Worm (Caenorhabditis elegans) whole organism, L4 larva: ENCODE measurements around the gene T21E8.5.

Source experiments
- F10B5.3 ChIP-seq: sonication (generic microtip); optimal IDR thresholded peaks from 2 replicates; lab custom pipeline; 2016; ENCODE audit warnings: mild to moderate bottlenecking, missing genetic modification characterization, missing compliant biosample characterization
- F26F4.8 ChIP-seq: fragments of 200-800 bp; sonication (Bioruptor generic); conservative IDR thresholded peaks from 2 replicates; pipeline ENCODE4 v1.3.6; 2022; ENCODE audit warnings: missing genetic modification characterization, missing compliant biosample characterization
- F37D6.2 ChIP-seq: sonication (generic microtip); optimal IDR thresholded peaks from 2 replicates; lab custom pipeline; 2016; ENCODE audit warnings: mild to moderate bottlenecking, missing genetic modification characterization, missing compliant biosample characterization
- F49E8.2 ChIP-seq: sonication (generic microtip); optimal IDR thresholded peaks from 2 replicates; lab custom pipeline; 2016; ENCODE audit warnings: missing compliant biosample characterization, mild to moderate bottlenecking, missing genetic modification characterization, borderline replicate concordance
- ZK546.5 ChIP-seq, 2 experiments: sonication (generic microtip); optimal IDR thresholded peaks; 2 replicates each; lab custom pipeline; 2017; ENCODE audit warnings: missing biosample characterization in 2 of 2, missing genetic modification characterization in 2 of 2
- aha-1 ChIP-seq: fragments of 150-350 bp; peaks from one replicate; lab custom pipeline; 2014; ENCODE audit warnings: missing biosample characterization, missing genetic modification characterization
- ceh-20 ChIP-seq: fragments of 200-800 bp; sonication (Bioruptor generic); IDR thresholded peaks from 2 replicates; pipeline ENCODE4 v1.3.6; 2022; ENCODE audit warnings: missing genetic modification reagents, missing genetic modification characterization, missing compliant biosample characterization
- ceh-44 ChIP-seq: fragments of 200-800 bp; sonication (Bioruptor generic); IDR thresholded peaks from 2 replicates; pipeline ENCODE4 v1.3.6; 2022; ENCODE audit warnings: missing genetic modification reagents, missing genetic modification characterization, missing compliant biosample characterization
- ceh-82 ChIP-seq: sonication (generic microtip); optimal IDR thresholded peaks from 2 replicates; lab custom pipeline; 2017; ENCODE audit warnings: missing biosample characterization, missing genetic modification characterization
- ces-1 ChIP-seq: fragments of 150-350 bp; sonication (generic microtip); optimal IDR thresholded peaks from 4 replicates; lab custom pipeline; 2014; ENCODE audit warnings: missing biosample characterization, missing genetic modification reagents, missing genetic modification characterization
- ctbp-1 ChIP-seq: fragments of 200-800 bp; sonication (Bioruptor generic); IDR thresholded peaks from 2 replicates; pipeline ENCODE4 v1.3.6; 2022; ENCODE audit warnings: missing genetic modification reagents, missing genetic modification characterization, missing compliant biosample characterization
- daf-8 ChIP-seq: fragments of 200-800 bp; sonication (Bioruptor generic); IDR thresholded peaks from 2 replicates; pipeline ENCODE4 v1.3.6; 2022; ENCODE audit warnings: missing genetic modification characterization, missing compliant biosample characterization
- dmd-6 ChIP-seq: fragments of 200-800 bp; sonication (Bioruptor generic); IDR thresholded peaks from 2 replicates; pipeline ENCODE4 v1.3.6; 2022; ENCODE audit warnings: missing genetic modification reagents, missing genetic modification characterization, missing compliant biosample characterization
- dmd-8 ChIP-seq: fragments of 200-800 bp; sonication (Bioruptor generic); IDR thresholded peaks from 2 replicates; pipeline ENCODE4 v1.3.6; 2022; ENCODE audit warnings: missing genetic modification characterization, missing compliant biosample characterization
- dmd-9 ChIP-seq: fragments of 200-800 bp; sonication (Bioruptor generic); IDR thresholded peaks from 2 replicates; pipeline ENCODE4 v1.3.6; 2022; ENCODE audit warnings: missing genetic modification reagents, missing genetic modification characterization, missing compliant biosample characterization
- dpl-1 ChIP-seq: fragments of 150-350 bp; optimal IDR thresholded peaks from 2 replicates; lab custom pipeline; 2014; ENCODE audit warnings: missing biosample characterization, missing genetic modification reagents, missing genetic modification characterization
- dve-1 ChIP-seq: sonication (generic microtip); optimal IDR thresholded peaks from 2 replicates; lab custom pipeline; 2017; ENCODE audit warnings: antibody characterized with exemption, mild to moderate bottlenecking, missing genetic modification characterization, missing compliant biosample characterization; ENCODE audit not compliant: insufficient read depth
- egl-27 ChIP-seq: sonication (generic microtip); optimal IDR thresholded peaks from 3 replicates; lab custom pipeline; 2017; ENCODE audit warnings: missing biosample characterization, missing genetic modification reagents, missing genetic modification characterization
- fkh-10 ChIP-seq: fragments of 150-350 bp; optimal IDR thresholded peaks from 2 replicates; lab custom pipeline; 2014; ENCODE audit warnings: missing biosample characterization, missing genetic modification reagents, missing genetic modification characterization
- hlh-11 ChIP-seq: fragments of 200-800 bp; sonication (Bioruptor generic); optimal IDR thresholded peaks from 2 replicates; lab custom pipeline; 2018; ENCODE audit warnings: mild to moderate bottlenecking, missing genetic modification characterization, missing compliant biosample characterization
- hmg-1.1 ChIP-seq: fragments of 200-800 bp; sonication (Bioruptor generic); IDR thresholded peaks from 2 replicates; pipeline ENCODE4 v1.3.6; 2022; ENCODE audit warnings: missing genetic modification reagents, missing genetic modification characterization, missing compliant biosample characterization
- jun-1 ChIP-seq: fragments of 150-350 bp; optimal IDR thresholded peaks from 2 replicates; lab custom pipeline; 2014; ENCODE audit warnings: missing biosample characterization, missing genetic modification reagents, missing genetic modification characterization
- lin-15B ChIP-seq: fragments of 150-350 bp; sonication (generic microtip); optimal IDR thresholded peaks from 3 replicates; lab custom pipeline; 2014; ENCODE audit warnings: missing biosample characterization, missing genetic modification characterization
- lin-39 ChIP-seq: fragments of 150-350 bp; optimal IDR thresholded peaks from 2 replicates; lab custom pipeline; 2014; ENCODE audit warnings: missing biosample characterization, missing genetic modification reagents, missing genetic modification characterization
- lsy-2 ChIP-seq, 2 experiments: fragments of 150-350 bp in 1 of 2; sonication (generic microtip) in 1 of 2; optimal IDR thresholded peaks; 2 replicates each; lab custom pipeline; 2014 to 2017; ENCODE audit warnings: missing biosample characterization in 2 of 2, missing genetic modification characterization in 2 of 2
- madf-9 ChIP-seq: fragments of 200-800 bp; sonication (Bioruptor generic); conservative IDR thresholded peaks from 2 replicates; pipeline ENCODE4 v1.3.6; 2022; ENCODE audit warnings: missing genetic modification reagents, missing genetic modification characterization, missing compliant biosample characterization
- mdl-1 ChIP-seq, 2 experiments: fragments of 150-350 bp in 1 of 2; sonication (generic microtip) in 1 of 2; optimal IDR thresholded peaks; 2 replicates each; lab custom pipeline; 2014 to 2017; ENCODE audit warnings: missing biosample characterization in 2 of 2, missing genetic modification characterization in 2 of 2
- mes-2 ChIP-seq: sonication (generic microtip); optimal IDR thresholded peaks from 2 replicates; lab custom pipeline; 2016; ENCODE audit warnings: missing genotype, mild to moderate bottlenecking, missing genetic modification characterization, missing compliant biosample characterization; ENCODE audit not compliant: poor library complexity, severe bottlenecking
- mxl-3 ChIP-seq: fragments of 200-800 bp; sonication (Bioruptor generic); optimal IDR thresholded peaks from 2 replicates; lab custom pipeline; 2018; ENCODE audit warnings: mild to moderate bottlenecking, missing genetic modification characterization, missing compliant biosample characterization
- nhr-11 ChIP-seq: fragments of 150-350 bp; optimal IDR thresholded peaks from 2 replicates; lab custom pipeline; 2014; ENCODE audit warnings: missing biosample characterization, missing genetic modification characterization
- nhr-25 ChIP-seq: sonication (generic microtip); optimal IDR thresholded peaks from 2 replicates; lab custom pipeline; 2017; ENCODE audit warnings: missing genetic modification characterization, mild to moderate bottlenecking, missing compliant biosample characterization, antibody characterized with exemption, moderate library complexity, borderline replicate concordance; ENCODE audit not compliant: insufficient read depth
- nhr-28 ChIP-seq: fragments of 150-350 bp; optimal IDR thresholded peaks from 2 replicates; lab custom pipeline; 2014; ENCODE audit warnings: missing biosample characterization, missing genetic modification characterization
- nhr-42 ChIP-seq: fragments of 200-800 bp; sonication (Bioruptor generic); IDR thresholded peaks from 2 replicates; pipeline ENCODE4 v1.3.6; 2022; ENCODE audit warnings: missing genetic modification characterization, missing compliant biosample characterization
- nhr-48 ChIP-seq: sonication (generic microtip); optimal IDR thresholded peaks from 2 replicates; lab custom pipeline; 2016; ENCODE audit warnings: mild to moderate bottlenecking, missing genetic modification characterization, missing compliant biosample characterization
- nhr-6 ChIP-seq: fragments of 150-350 bp; optimal IDR thresholded peaks from 2 replicates; lab custom pipeline; 2014; ENCODE audit warnings: missing biosample characterization, missing genetic modification characterization
- nhr-77 ChIP-seq: fragments of 150-350 bp; optimal IDR thresholded peaks from 2 replicates; lab custom pipeline; 2014; ENCODE audit warnings: missing biosample characterization, missing genetic modification characterization
- pha-4 ChIP-seq, 2 experiments: fragments of 150-350 bp in 1 of 2; fragments of 200-800 bp in 1 of 2; sonication (Bioruptor generic) in 1 of 2; IDR thresholded peaks in 1 of 2; optimal IDR thresholded peaks in 1 of 2; 2 replicates each; pipeline versions ENCODE4 v1.3.6 to Lab custom; 2014 to 2022; ENCODE audit warnings: missing genetic modification characterization in 2 of 2, missing genetic modification reagents in 2 of 2, missing biosample characterization in 1 of 2, missing compliant biosample characterization in 1 of 2
- php-3 ChIP-seq: fragments of 200-800 bp; sonication (Bioruptor generic); IDR thresholded peaks from 2 replicates; pipeline ENCODE4 v1.3.6; 2022; ENCODE audit warnings: missing genetic modification reagents, missing genetic modification characterization, missing compliant biosample characterization
- rbr-2 ChIP-seq: sonication (generic microtip); optimal IDR thresholded peaks from 2 replicates; lab custom pipeline; 2016; ENCODE audit warnings: missing genotype, missing genetic modification characterization, missing compliant biosample characterization
- saeg-2 ChIP-seq: fragments of 200-800 bp; sonication (Bioruptor generic); IDR thresholded peaks from 2 replicates; pipeline ENCODE4 v1.3.6; 2022; ENCODE audit warnings: missing genetic modification reagents, missing genetic modification characterization, missing compliant biosample characterization
- snpc-1.2 ChIP-seq: fragments of 200-800 bp; sonication (Bioruptor generic); IDR thresholded peaks from 2 replicates; pipeline ENCODE4 v1.3.6; 2022; ENCODE audit warnings: missing genetic modification reagents, missing genetic modification characterization, missing compliant biosample characterization
- unc-130 ChIP-seq: sonication (generic microtip); optimal IDR thresholded peaks from 2 replicates; lab custom pipeline; 2016; ENCODE audit warnings: missing genetic modification reagents, missing genetic modification characterization, missing compliant biosample characterization
- unc-39 ChIP-seq: sonication (generic microtip); optimal IDR thresholded peaks from 2 replicates; lab custom pipeline; 2017; ENCODE audit warnings: missing biosample characterization, missing genetic modification characterization
- vab-7 ChIP-seq: fragments of 200-800 bp; sonication (Bioruptor generic); IDR thresholded peaks from 2 replicates; pipeline ENCODE4 v1.3.6; 2022; ENCODE audit warnings: missing genetic modification reagents, missing genetic modification characterization, missing compliant biosample characterization
- zag-1 ChIP-seq: fragments of 150-350 bp; optimal IDR thresholded peaks from 2 replicates; lab custom pipeline; 2014; ENCODE audit warnings: missing biosample characterization, missing genetic modification characterization
- zfp-3 ChIP-seq: fragments of 200-800 bp; sonication (Bioruptor generic); conservative IDR thresholded peaks from 2 replicates; pipeline ENCODE4 v1.3.6; 2022; ENCODE audit warnings: missing genetic modification reagents, missing genetic modification characterization, missing compliant biosample characterization
- ztf-7 ChIP-seq: fragments of 150-350 bp; optimal IDR thresholded peaks from 2 replicates; lab custom pipeline; 2014; ENCODE audit warnings: missing biosample characterization, missing genetic modification characterization

Gene T21E8.5

ce11 chrX:10900079-10900724 is 14.2 kb downstream of the T21E8.5 start, which contains the start of gene suca-1 (continued):
- TF ChIP-seq mdl-1 (tag; optimal IDR thresholded peaks at IDR 0.05; lab: Kevin White, UChicago) (peak in 1 of 2 experiments; percentile 31), vab-7 (GFP tag; lab: Robert Waterston, UW) (no peak), unc-39 (no peak), ZK546.5 (tag; optimal IDR thresholded peaks at IDR 0.05; lab: Kevin White, UChicago) (no peak), F10B5.3 (tag; lab: Kevin White, UChicago) (no peak), ces-1 (GFP tag; lab: Kevin White, UChicago) (no peak), F37D6.2 (no peak), rbr-2 (peak; percentile 62)

ce11 chrX:10900952-10901351 is 15.0 kb downstream of the T21E8.5 start:
- TF ChIP-seq hlh-11 (tag; lab: Kevin White, UChicago) (peak; percentile 80), hmg-1.1 (peak; percentile 69), rbr-2 (peak; percentile 66), nhr-48 (tag; lab: Kevin White, UChicago) (peak; percentile 19), jun-1 (tag; lab: Kevin White, UChicago) (no peak), egl-27 (tag; lab: Kevin White, UChicago) (no peak), pha-4 (GFP tag; IDR thresholded peaks at IDR 0.05; lab: Robert Waterston, UW) (no peak), pha-4 (tag; optimal IDR thresholded peaks at IDR 0.05; lab: Kevin White, UChicago) (no peak), nhr-77 (tag; lab: Kevin White, UChicago) (peak; percentile 49), dmd-6 (peak; percentile 71), lin-15B (tag; lab: Kevin White, UChicago) (no peak), dve-1 (tag; lab: Kevin White, UChicago) (peak; percentile 28), snpc-1.2 (no peak), dpl-1 (GFP tag; lab: Kevin White, UChicago) (peak; percentile 21), F37D6.2 (no peak), F49E8.2 (tag; lab: Kevin White, UChicago) (no peak), dmd-9 (GFP tag; lab: Robert Waterston, UW) (no peak), ceh-44 (no peak), nhr-11 (tag; lab: Kevin White, UChicago) (peak; percentile 87), ceh-20 (GFP tag; lab: Robert Waterston, UW) (no peak), nhr-25 (tag; lab: Kevin White, UChicago) (no peak), mdl-1 (tag; optimal IDR thresholded peaks at IDR 0.05; lab: Kevin White, UChicago) (peak in 1 of 2 experiments; percentile 79), saeg-2 (no peak), F26F4.8 (no peak), madf-9 (GFP tag; lab: Robert Waterston, UW) (0 out of 2 replicates have a peak, but pooled peaks have one; percentile 23), daf-8 (GFP tag; lab: Robert Waterston, UW) (no peak), zfp-3 (no peak), ceh-82 (tag; lab: Kevin White, UChicago) (no peak), unc-130 (GFP tag; lab: Kevin White, UChicago) (no peak), nhr-6 (no peak), ztf-7 (tag; lab: Kevin White, UChicago) (no peak), ctbp-1 (GFP tag; lab: Robert Waterston, UW) (0 out of 2 replicates have a peak, but pooled peaks have one; percentile 38), aha-1 (tag; lab: Kevin White, UChicago) (peak; percentile 99), nhr-42 (no peak), ces-1 (GFP tag; lab: Kevin White, UChicago) (no peak), mes-2 (tag; lab: Kevin White, UChicago) (peak; percentile 39), dmd-8 (no peak), nhr-28 (tag; lab: Kevin White, UChicago) (peak; percentile 83), fkh-10 (GFP tag; lab: Kevin White, UChicago) (peak; percentile 80), zag-1 (no peak), lin-39 (tag; lab: Kevin White, UChicago) (no peak), lsy-2 (tag; optimal IDR thresholded peaks at IDR 0.05; lab: Kevin White, UChicago) (peak in 1 of 2 experiments; percentile 61), mxl-3 (GFP tag; lab: Kevin White, UChicago) (peak; percentile 96), php-3 (GFP tag; lab: Robert Waterston, UW) (0 out of 2 replicates have a peak, but pooled peaks have one; percentile 22)
